Worm (Caenorhabditis elegans) whole organism, L1 larva: ENCODE measurements around the gene ceh-38.
"Not testable (repeated sequence)": the region's sequence is repeated elsewhere in the genome, so short reads cannot be mapped to it uniquely, and the experiment has no call there.

Source experiments
- C16A3.4 ChIP-seq: fragments of 150-350 bp; optimal IDR thresholded peaks from 2 replicates; lab custom pipeline; 2014; ENCODE audit warnings: missing biosample characterization, missing genetic modification characterization
- ceh-63 ChIP-seq: fragments of 200-800 bp; sonication (Bioruptor generic); optimal IDR thresholded peaks from 2 replicates; lab custom pipeline; 2018; ENCODE audit warnings: mild to moderate bottlenecking, missing genetic modification characterization, missing compliant biosample characterization
- dpl-1 ChIP-seq, 3 experiments: fragments of 150-350 bp in 2 of 3; sonication (generic microtip) in 1 of 3; optimal IDR thresholded peaks; 2 replicates each; lab custom pipeline; 2014 to 2017; ENCODE audit warnings: missing biosample characterization in 3 of 3, missing genetic modification characterization in 3 of 3, missing genetic modification reagents in 3 of 3
- dsc-1 ChIP-seq: sonication (generic microtip); optimal IDR thresholded peaks from 2 replicates; lab custom pipeline; 2016; ENCODE audit warnings: mild to moderate bottlenecking, missing genetic modification characterization, missing compliant biosample characterization
- efl-1 ChIP-seq, 4 experiments: fragments of 150-350 bp; optimal IDR thresholded peaks in 3 of 4; peaks in 1 of 4; 1 replicate in 1 of 4; 2 replicates in 3 of 4; lab custom pipeline; 2014; ENCODE audit warnings: missing biosample characterization in 2 of 4, missing genetic modification characterization in 2 of 4, missing genetic modification reagents in 2 of 4
- lin-35 ChIP-seq, 2 experiments: fragments of 150-350 bp; optimal IDR thresholded peaks; 2 replicates each; lab custom pipeline; 2014; ENCODE audit warnings: missing biosample characterization in 2 of 2, missing genetic modification characterization in 2 of 2, missing genetic modification reagents in 2 of 2
- nhr-19 ChIP-seq: fragments of 200-800 bp; sonication (Bioruptor generic); conservative IDR thresholded peaks from 2 replicates; pipeline ENCODE4 v1.3.6; 2022; ENCODE audit warnings: missing genetic modification characterization, missing compliant biosample characterization
- nhr-20 ChIP-seq: sonication (generic microtip); optimal IDR thresholded peaks from 2 replicates; lab custom pipeline; 2016; ENCODE audit warnings: mild to moderate bottlenecking, missing genetic modification characterization, missing compliant biosample characterization
- nhr-71 ChIP-seq: sonication (generic microtip); optimal IDR thresholded peaks from 2 replicates; lab custom pipeline; 2016; ENCODE audit warnings: mild to moderate bottlenecking, missing genetic modification characterization, moderate library complexity, missing compliant biosample characterization
- ztf-4 ChIP-seq: fragments of 150-350 bp; optimal IDR thresholded peaks from 2 replicates; lab custom pipeline; 2014; ENCODE audit warnings: missing biosample characterization, missing genetic modification characterization

The ceh-38 gene

DNA sequence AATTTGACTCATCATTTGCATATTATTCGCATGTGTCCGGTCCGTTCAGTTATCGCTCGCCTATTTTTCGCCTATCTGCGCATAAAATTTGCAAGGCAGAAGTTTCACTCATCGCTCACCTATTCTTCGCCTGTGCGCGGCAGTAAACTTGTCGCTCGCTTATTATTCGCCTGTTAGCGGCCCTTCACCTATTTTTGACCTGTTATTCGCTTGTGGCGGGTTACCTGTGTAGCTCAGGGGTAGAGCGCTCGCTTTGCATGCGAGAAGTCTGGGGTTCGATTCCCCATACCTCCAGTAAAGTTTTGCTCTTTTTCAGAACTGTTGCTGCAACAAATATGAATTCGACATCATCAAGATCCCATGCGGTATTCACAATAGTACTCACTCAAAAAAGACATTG is 50.1 kb downstream of the ceh-38 start:
- not testable (repeated sequence) for TF ChIP-seq efl-1 (optimal IDR thresholded peaks at IDR 0.05; lab: Kevin White, UChicago)
- TF ChIP-seq efl-1 (GFP tag; optimal IDR thresholded peaks at IDR 0.05 in 1 of 2; lab: Kevin White, UChicago) (peak in 1 of 2 experiments; percentile 64), nhr-19 (GFP tag; lab: Robert Waterston, UW) (peak; percentile 31; the same call in 1 of the 2 replicates), nhr-71 (peak; percentile 13), lin-35 (GFP tag; optimal IDR thresholded peaks at IDR 0.05; lab: Kevin White, UChicago) (peak in 1 of 2 experiments; percentile 23)

DNA sequence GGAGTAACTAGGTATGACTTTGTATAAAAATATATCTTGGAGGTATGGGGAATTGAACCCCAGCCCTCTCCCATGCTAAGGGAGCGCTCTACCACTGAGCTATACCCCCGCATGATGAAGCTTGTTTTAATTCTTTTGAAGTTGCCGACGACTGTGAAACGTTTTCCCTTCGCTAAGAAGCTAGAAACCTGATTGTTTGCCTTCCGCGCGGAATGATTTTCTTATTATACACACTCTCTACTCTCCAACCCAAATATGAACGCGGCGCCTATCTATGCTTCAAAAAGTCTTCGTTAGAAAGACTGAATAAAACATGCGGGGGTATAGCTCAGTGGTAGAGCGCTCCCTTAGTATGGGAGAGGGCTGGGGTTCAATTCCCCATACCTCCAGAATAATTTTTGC is 51.6 kb downstream of the ceh-38 start:
- TF ChIP-seq C16A3.4 (tag; lab: Kevin White, UChicago) (no peak), nhr-20 (tag; lab: Kevin White, UChicago) (no peak), ztf-4 (no peak), dsc-1 (tag; lab: Kevin White, UChicago) (peak; percentile 0), dpl-1 (GFP tag; optimal IDR thresholded peaks at IDR 0.05; lab: Kevin White, UChicago) (no peak), ceh-63 (GFP tag; lab: Kevin White, UChicago) (no peak), nhr-71 (no peak)
